Fruit fly (Drosophila melanogaster): ENCODE data around the gene in.

Gene in

dm6 chr3L:20399550-20400109 is 32.6 kb downstream of the in start:
- TF ChIP-seq fd96Ca (GFP tag; IDR thresholded peaks at IDR 0.05), result peak; percentile 84
- peak; percentile 92 for TF ChIP-seq CG17806 (tag; optimal IDR thresholded peaks at IDR 0.05)
- TF ChIP-seq Pif1B (GFP tag; optimal IDR thresholded peaks at IDR 0.05), result peak; percentile 88
- TF ChIP-seq CG14655 (GFP tag; optimal IDR thresholded peaks at IDR 0.05), result peak; percentile 95
- peak; percentile 92 for TF ChIP-seq CG8159 (tag; optimal IDR thresholded peaks at IDR 0.05)
- TF ChIP-seq CG10348 (GFP tag; IDR thresholded peaks at IDR 0.05), result peak; percentile 74; the same call in 1 of the 2 replicates
- TF ChIP-seq CG32121 (GFP tag; IDR thresholded peaks at IDR 0.05), result peak; percentile 90
- peak; percentile 74 for TF ChIP-seq CG13204 (GFP tag; optimal IDR thresholded peaks at IDR 0.05)
- peak; percentile 81 for TF ChIP-seq D1 (tag; optimal IDR thresholded peaks at IDR 0.05)
- peak; percentile 29 for TF ChIP-seq EcR (GFP tag; optimal IDR thresholded peaks at IDR 0.05)
- peak; percentile 78 for TF ChIP-seq Ets98B (GFP tag; IDR thresholded peaks at IDR 0.05)
- peak; percentile 86 for TF ChIP-seq Snoo (tag; optimal IDR thresholded peaks at IDR 0.05)
- peak; percentile 92 for TF ChIP-seq CG9948 (tag; optimal IDR thresholded peaks at IDR 0.05)
- TF ChIP-seq CG15710 (tag; optimal IDR thresholded peaks at IDR 0.05), result peak; percentile 91
- peak; percentile 89 for TF ChIP-seq Pif1A (GFP tag; optimal IDR thresholded peaks at IDR 0.05)
- TF ChIP-seq CG8301 (tag; optimal IDR thresholded peaks at IDR 0.05), result peak; percentile 94
- TF ChIP-seq gl (tag; optimal IDR thresholded peaks at IDR 0.05), result peak; percentile 58
- peak; percentile 84 for TF ChIP-seq CG34367 (tag; optimal IDR thresholded peaks at IDR 0.05)
- TF ChIP-seq CG4496 (GFP tag; IDR thresholded peaks at IDR 0.05), result peak; percentile 91
- peak; percentile 82 for TF ChIP-seq CG12605 (GFP tag; IDR thresholded peaks at IDR 0.05)
- peak; percentile 65; the same call in 1 of the 2 replicates for TF ChIP-seq rn (GFP tag; IDR thresholded peaks at IDR 0.05)

- TF ChIP-seq CG4496 (GFP tag; IDR thresholded peaks at IDR 0.05), result 0 out of 3 replicates have a peak, but pooled peaks have one; percentile 13
- TF ChIP-seq CG12605 (GFP tag; IDR thresholded peaks at IDR 0.05), result no peak
Measured at dm6 chr3L:20400515-20400914, 33.5 kb downstream of the in start.

dm6 chr3L:20401026-20401912 is 34.3 kb downstream of the in start, which contains the start of gene trbl:
Gene trbl (minus strand): TSS chr3L:20401609.
- peak; percentile 29; the same call in 1 of the 3 replicates for TF ChIP-seq fd96Ca (GFP tag; IDR thresholded peaks at IDR 0.05)
- TF ChIP-seq CG13204 (GFP tag; optimal IDR thresholded peaks at IDR 0.05), result peak; percentile 28
- peak; percentile 42; the same call in 1 of the 2 replicates for TF ChIP-seq Ets98B (GFP tag; IDR thresholded peaks at IDR 0.05)
- peak; percentile 59 for TF ChIP-seq CG12605 (GFP tag; IDR thresholded peaks at IDR 0.05)
- no peak for TF ChIP-seq CG10348 (GFP tag; IDR thresholded peaks at IDR 0.05)
- TF ChIP-seq Pif1B (GFP tag; optimal IDR thresholded peaks at IDR 0.05), result peak; percentile 4
- TF ChIP-seq Snoo (tag; optimal IDR thresholded peaks at IDR 0.05), result peak; percentile 25
- TF ChIP-seq EcR (GFP tag; optimal IDR thresholded peaks at IDR 0.05), result peak; percentile 52
- no peak for TF ChIP-seq CG15710 (tag; optimal IDR thresholded peaks at IDR 0.05)
- peak; percentile 74; the same call in 2 of the 3 replicates for TF ChIP-seq CG4496 (GFP tag; IDR thresholded peaks at IDR 0.05)
- TF ChIP-seq CG9948 (tag; optimal IDR thresholded peaks at IDR 0.05), result no peak
- TF ChIP-seq CG8159 (tag; optimal IDR thresholded peaks at IDR 0.05), result no peak
- TF ChIP-seq CG32121 (GFP tag; IDR thresholded peaks at IDR 0.05), result peak; percentile 31; the same call in 1 of the 2 replicates

- TF ChIP-seq CG4496 (GFP tag; IDR thresholded peaks at IDR 0.05) (no peak), CG12605 (GFP tag; IDR thresholded peaks at IDR 0.05) (no peak), CG32121 (GFP tag; IDR thresholded peaks at IDR 0.05) (no peak), Pif1A (GFP tag; optimal IDR thresholded peaks at IDR 0.05) (peak; percentile 54), CG17806 (tag; optimal IDR thresholded peaks at IDR 0.05) (peak; percentile 74), CG14655 (GFP tag; optimal IDR thresholded peaks at IDR 0.05) (no peak), CG34367 (tag; optimal IDR thresholded peaks at IDR 0.05) (peak; percentile 79), gl (tag; optimal IDR thresholded peaks at IDR 0.05) (peak; percentile 76), Ets98B (GFP tag; IDR thresholded peaks at IDR 0.05) (no peak), fd96Ca (GFP tag; IDR thresholded peaks at IDR 0.05) (no peak), rn (GFP tag; IDR thresholded peaks at IDR 0.05) (no peak), CG8301 (tag; optimal IDR thresholded peaks at IDR 0.05) (no peak), CG13204 (GFP tag; optimal IDR thresholded peaks at IDR 0.05) (peak; percentile 12), CG15710 (tag; optimal IDR thresholded peaks at IDR 0.05) (peak; percentile 84), D1 (tag; optimal IDR thresholded peaks at IDR 0.05) (peak; percentile 20), Pif1B (GFP tag; optimal IDR thresholded peaks at IDR 0.05) (peak; percentile 54), EcR (GFP tag; optimal IDR thresholded peaks at IDR 0.05) (no peak), CG8159 (tag; optimal IDR thresholded peaks at IDR 0.05) (peak; percentile 90), CG9948 (tag; optimal IDR thresholded peaks at IDR 0.05) (peak; percentile 80), CG10348 (GFP tag; IDR thresholded peaks at IDR 0.05) (no peak), Snoo (tag; optimal IDR thresholded peaks at IDR 0.05) (peak; percentile 34)
Measured at dm6 chr3L:20402665-20403492, 35.9 kb downstream of the in start.
